Fruit fly (Drosophila melanogaster) whole organism, prepupa: ENCODE measurements around the gene TM9SF3.

Experiments
- CG9139 ChIP-seq: fragments of 200-800 bp; sonication (Bioruptor generic); optimal IDR thresholded peaks from 3 replicates; lab custom pipeline; 2017; ENCODE audit warnings: missing biosample characterization, mild to moderate bottlenecking, missing genetic modification characterization
- Sox102F ChIP-seq: fragments of 200-800 bp; sonication (Bioruptor generic); optimal IDR thresholded peaks from 2 replicates; lab custom pipeline; 2016; ENCODE audit warnings: missing biosample characterization, mild to moderate bottlenecking, missing genetic modification characterization

- no peak for TF ChIP-seq CG9139
- no peak for TF ChIP-seq Sox102F
These were observed 38.6 kb downstream of the TM9SF3 start, which contains the start of gene bc10 for dm6 chr3L:5565051-5565688.
